Worm (Caenorhabditis elegans) whole organism, L4/young adult: ENCODE measurements around the gene str-33.

Source experiments
- dao-5 ChIP-seq: sonication (generic microtip); optimal IDR thresholded peaks from 2 replicates; lab custom pipeline; 2016; ENCODE audit warnings: missing genotype, missing genetic modification characterization, moderate library complexity, missing compliant biosample characterization
- him-1 ChIP-seq: sonication (generic microtip); optimal IDR thresholded peaks from 2 replicates; lab custom pipeline; 2016; ENCODE audit warnings: missing genotype, missing genetic modification reagents, missing genetic modification characterization, missing compliant biosample characterization

DNA sequence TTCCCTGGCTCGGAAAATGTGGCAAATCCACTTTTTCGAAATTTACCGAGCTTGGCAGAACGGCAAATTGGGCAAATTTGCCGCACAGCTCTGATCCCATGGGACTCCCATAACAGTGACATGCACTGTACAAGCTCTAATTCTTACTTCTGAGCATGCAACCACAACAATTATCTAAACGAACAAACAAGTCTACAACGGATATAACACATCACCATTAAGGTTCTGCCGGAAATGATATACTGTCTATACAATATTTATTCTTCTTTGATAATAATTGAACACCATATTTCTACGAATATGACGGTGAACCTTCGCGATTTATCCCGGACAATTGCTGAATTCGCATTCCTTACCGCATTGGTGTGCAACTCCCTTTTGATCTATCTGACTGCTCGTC lies at the start of gene str-33:
- TF ChIP-seq him-1 (tag; lab: Kevin White, UChicago) (no peak), dao-5 (tag; lab: Kevin White, UChicago) (no peak)
